Fruit fly (Drosophila melanogaster) whole organism, embryonic: ENCODE results near the gene Gr64b.

Source experiments
- Atf-2 ChIP-seq: fragments of 200-800 bp; sonication (Bioruptor generic); optimal IDR thresholded peaks from 2 replicates; lab custom pipeline; 2016; ENCODE audit warnings: missing biosample characterization, missing genetic modification characterization
- BEAF-32 ChIP-seq: fragments of 200-800 bp; sonication (Bioruptor generic); optimal IDR thresholded peaks from 3 replicates; lab custom pipeline; 2017; ENCODE audit warnings: missing biosample characterization, missing genetic modification characterization, mild to moderate bottlenecking, moderate library complexity, missing genetic modification reagents
- Bteb2 ChIP-seq: fragments of 200-800 bp; sonication (Bioruptor generic); optimal IDR thresholded peaks from 2 replicates; lab custom pipeline; 2016; ENCODE audit warnings: missing biosample characterization, missing genetic modification characterization
- CG10321 ChIP-seq: fragments of 200-800 bp; sonication (Bioruptor generic); IDR thresholded peaks from 2 replicates; pipeline ENCODE4 v1.3.6; 2022; ENCODE audit warnings: missing biosample characterization, missing genetic modification characterization
- CG10431 ChIP-seq: fragments of 200-800 bp; sonication (Bioruptor generic); optimal IDR thresholded peaks from 3 replicates; lab custom pipeline; 2018; ENCODE audit warnings: missing biosample characterization, mild to moderate bottlenecking, missing genetic modification characterization
- CG10979 ChIP-seq: fragments of 200-800 bp; sonication (Bioruptor generic); optimal IDR thresholded peaks from 2 replicates; lab custom pipeline; 2018; ENCODE audit warnings: missing biosample characterization, mild to moderate bottlenecking, missing genetic modification characterization, moderate library complexity
- CG11723 ChIP-seq: fragments of 200-800 bp; sonication (Bioruptor generic); optimal IDR thresholded peaks from 2 replicates; lab custom pipeline; 2017; ENCODE audit warnings: missing biosample characterization, mild to moderate bottlenecking, missing genetic modification characterization
- CG12104 ChIP-seq: fragments of 200-800 bp; sonication (Bioruptor generic); optimal IDR thresholded peaks from 3 replicates; lab custom pipeline; 2016; ENCODE audit warnings: missing biosample characterization, missing genetic modification characterization
- CG13624 ChIP-seq: fragments of 200-800 bp; sonication (Bioruptor generic); optimal IDR thresholded peaks from 2 replicates; lab custom pipeline; 2016; ENCODE audit warnings: missing biosample characterization, missing genetic modification characterization
- CG13894 ChIP-seq: fragments of 200-800 bp; sonication (Bioruptor generic); optimal IDR thresholded peaks from 3 replicates; lab custom pipeline; 2018; ENCODE audit warnings: missing biosample characterization, mild to moderate bottlenecking, missing genetic modification characterization, moderate library complexity
- CG14050 ChIP-seq: fragments of 200-800 bp; sonication (Bioruptor generic); IDR thresholded peaks from 3 replicates; pipeline ENCODE4 v1.3.6; 2022; ENCODE audit warnings: missing biosample characterization, missing genetic modification characterization
- CG14965 ChIP-seq: fragments of 200-800 bp; sonication (Bioruptor generic); optimal IDR thresholded peaks from 2 replicates; lab custom pipeline; 2016; ENCODE audit warnings: missing biosample characterization, missing genetic modification characterization, borderline replicate concordance
- CG16813 ChIP-seq: fragments of 200-800 bp; sonication (Bioruptor generic); IDR thresholded peaks from 3 replicates; pipeline ENCODE4 v1.3.6; 2022; ENCODE audit warnings: missing biosample characterization, missing genetic modification characterization; ENCODE audit not compliant: partially characterized antibody
- CG18011 ChIP-seq: fragments of 200-800 bp; sonication (Bioruptor generic); optimal IDR thresholded peaks from 2 replicates; lab custom pipeline; 2017; ENCODE audit warnings: missing biosample characterization, missing genetic modification characterization, mild to moderate bottlenecking, moderate library complexity, missing genotype
- CG2120 ChIP-seq: fragments of 200-800 bp; sonication (Bioruptor generic); optimal IDR thresholded peaks from 3 replicates; lab custom pipeline; 2016; ENCODE audit warnings: missing biosample characterization, missing genetic modification characterization
- CG2199 ChIP-seq: fragments of 200-800 bp; sonication (Bioruptor generic); IDR thresholded peaks from 3 replicates; pipeline ENCODE4 v1.3.6; 2022; ENCODE audit warnings: missing biosample characterization, missing genetic modification characterization
- CG2875 ChIP-seq: fragments of 200-800 bp; sonication (Bioruptor generic); optimal IDR thresholded peaks from 2 replicates; lab custom pipeline; 2017; ENCODE audit warnings: missing biosample characterization, mild to moderate bottlenecking, missing genetic modification characterization, missing genetic modification reagents
- CG31388 ChIP-seq: fragments of 200-800 bp; sonication (Bioruptor generic); optimal IDR thresholded peaks from 2 replicates; lab custom pipeline; 2016; ENCODE audit warnings: missing biosample characterization, missing genetic modification characterization
- CG32767 ChIP-seq: fragments of 200-800 bp; sonication (Bioruptor generic); IDR thresholded peaks from 2 replicates; pipeline ENCODE4 v1.3.6; 2022; ENCODE audit warnings: missing biosample characterization, missing genetic modification characterization
- CG6683 ChIP-seq: fragments of 200-800 bp; sonication (Bioruptor generic); optimal IDR thresholded peaks from 2 replicates; lab custom pipeline; 2017; ENCODE audit warnings: missing biosample characterization, mild to moderate bottlenecking, missing genetic modification characterization, missing genetic modification reagents
- CG7556 ChIP-seq: fragments of 200-800 bp; sonication (Bioruptor generic); optimal IDR thresholded peaks from 2 replicates; lab custom pipeline; 2017; ENCODE audit warnings: missing biosample characterization, mild to moderate bottlenecking, missing genetic modification characterization
- CHES-1-like ChIP-seq: fragments of 200-800 bp; sonication (Bioruptor generic); optimal IDR thresholded peaks from 2 replicates; lab custom pipeline; 2016; ENCODE audit warnings: missing biosample characterization, missing genetic modification characterization
- Chrac-16 ChIP-seq: fragments of 200-800 bp; sonication (Bioruptor generic); optimal IDR thresholded peaks from 3 replicates; lab custom pipeline; 2016; ENCODE audit warnings: missing biosample characterization, missing genetic modification characterization
- Dref ChIP-seq: fragments of 200-800 bp; sonication (Bioruptor generic); IDR thresholded peaks from 2 replicates; pipeline ENCODE4 v1.3.6; 2022; ENCODE audit warnings: missing biosample characterization, missing genetic modification characterization
- E2f2 ChIP-seq: fragments of 200-800 bp; sonication (Bioruptor generic); IDR thresholded peaks from 2 replicates; pipeline ENCODE4 v1.3.6; 2022; ENCODE audit warnings: missing biosample characterization, missing genetic modification characterization
- Fer3 ChIP-seq: fragments of 200-800 bp; sonication (Bioruptor generic); optimal IDR thresholded peaks from 2 replicates; lab custom pipeline; 2018; ENCODE audit warnings: missing biosample characterization, mild to moderate bottlenecking, missing genetic modification characterization, moderate library complexity
- HLH54F ChIP-seq: fragments of 200-800 bp; sonication (Bioruptor generic); optimal IDR thresholded peaks from 3 replicates; lab custom pipeline; 2016; ENCODE audit warnings: missing biosample characterization, missing genetic modification characterization
- Hand ChIP-seq: fragments of 200-800 bp; sonication (Bioruptor generic); optimal IDR thresholded peaks from 2 replicates; lab custom pipeline; 2017; ENCODE audit warnings: mild to moderate bottlenecking, missing biosample characterization, missing genetic modification reagents, missing genetic modification characterization
- NC2α ChIP-seq: fragments of 200-800 bp; sonication (Bioruptor generic); optimal IDR thresholded peaks from 2 replicates; lab custom pipeline; 2016; ENCODE audit warnings: missing biosample characterization, missing genetic modification characterization
- PHDP ChIP-seq: fragments of 200-800 bp; sonication (Bioruptor generic); optimal IDR thresholded peaks from 3 replicates; lab custom pipeline; 2018; ENCODE audit warnings: missing biosample characterization, mild to moderate bottlenecking, missing genetic modification characterization, moderate library complexity
- Side ChIP-seq: fragments of 200-800 bp; sonication (Bioruptor generic); optimal IDR thresholded peaks from 2 replicates; lab custom pipeline; 2016; ENCODE audit warnings: missing biosample characterization, missing genetic modification characterization
- ab ChIP-seq: fragments of 200-800 bp; sonication (Bioruptor generic); optimal IDR thresholded peaks from 2 replicates; lab custom pipeline; 2016; ENCODE audit warnings: missing biosample characterization, missing genetic modification characterization
- bbx ChIP-seq: fragments of 200-800 bp; sonication (Bioruptor generic); IDR thresholded peaks from 2 replicates; pipeline ENCODE4 v1.3.6; 2022; ENCODE audit warnings: missing biosample characterization, missing genetic modification characterization; ENCODE audit not compliant: partially characterized antibody
- bigmax ChIP-seq: fragments of 200-800 bp; sonication (Bioruptor generic); optimal IDR thresholded peaks from 2 replicates; lab custom pipeline; 2018; ENCODE audit warnings: missing biosample characterization, mild to moderate bottlenecking, missing genetic modification characterization
- br ChIP-seq: fragments of >200 bp; optimal IDR thresholded peaks from 2 replicates; lab custom pipeline; 2017
- chm ChIP-seq: fragments of 200-800 bp; sonication (Bioruptor generic); IDR thresholded peaks from 2 replicates; pipeline ENCODE4 v1.3.6; 2022; ENCODE audit warnings: missing biosample characterization, missing genetic modification characterization
- dati ChIP-seq: fragments of 200-800 bp; sonication (Bioruptor generic); IDR thresholded peaks from 2 replicates; pipeline ENCODE4 v1.3.6; 2022; ENCODE audit warnings: missing biosample characterization, missing genetic modification characterization
- dm ChIP-seq: fragments of 200-800 bp; sonication (Bioruptor generic); optimal IDR thresholded peaks from 3 replicates; lab custom pipeline; 2016; ENCODE audit warnings: missing biosample characterization, missing genetic modification characterization
- gce ChIP-seq: fragments of 200-800 bp; sonication (Bioruptor generic); IDR thresholded peaks from 3 replicates; pipeline ENCODE4 v1.3.6; 2022; ENCODE audit warnings: missing biosample characterization, missing genetic modification characterization
- grn ChIP-seq: fragments of 200-800 bp; sonication (Bioruptor generic); optimal IDR thresholded peaks from 3 replicates; lab custom pipeline; 2017; ENCODE audit warnings: missing biosample characterization, missing genetic modification characterization
- her ChIP-seq: fragments of 200-800 bp; sonication (Bioruptor generic); optimal IDR thresholded peaks from 2 replicates; lab custom pipeline; 2016; ENCODE audit warnings: missing biosample characterization, missing genetic modification characterization
- hth ChIP-seq: fragments of >200 bp; optimal IDR thresholded peaks from 2 replicates; lab custom pipeline; 2017; ENCODE audit warnings: inconsistent platforms
- lilli ChIP-seq: fragments of 200-800 bp; sonication (Bioruptor generic); optimal IDR thresholded peaks from 3 replicates; lab custom pipeline; 2016; ENCODE audit warnings: missing biosample characterization, missing genetic modification characterization
- luna ChIP-seq: fragments of 200-800 bp; sonication (Bioruptor generic); optimal IDR thresholded peaks from 2 replicates; lab custom pipeline; 2016; ENCODE audit warnings: missing biosample characterization, missing genetic modification characterization
- maf-S ChIP-seq: fragments of 200-800 bp; sonication (Bioruptor generic); optimal IDR thresholded peaks from 2 replicates; lab custom pipeline; 2016; ENCODE audit warnings: missing biosample characterization, missing genetic modification characterization
- p53 ChIP-seq: fragments of 200-800 bp; sonication (Bioruptor generic); optimal IDR thresholded peaks from 2 replicates; lab custom pipeline; 2016; ENCODE audit warnings: missing biosample characterization, missing genetic modification characterization
- pfk ChIP-seq: fragments of 200-800 bp; sonication (Bioruptor generic); optimal IDR thresholded peaks from 2 replicates; lab custom pipeline; 2018; ENCODE audit warnings: missing biosample characterization, mild to moderate bottlenecking, missing genetic modification characterization, moderate library complexity
- prd ChIP-seq, 3 experiments: fragments of >200 bp in 2 of 3; fragments of 200-800 bp in 1 of 3; sonication (Bioruptor generic) in 1 of 3; optimal IDR thresholded peaks in 2 of 3; IDR thresholded peaks in 1 of 3; 2 replicates in 2 of 3; 3 replicates in 1 of 3; pipeline versions ENCODE4 v1.3.6 to Lab custom; 2017 to 2022; ENCODE audit warnings: missing biosample characterization in 1 of 3, missing genetic modification characterization in 1 of 3
- salm ChIP-seq: fragments of 200-800 bp; sonication (Bioruptor generic); optimal IDR thresholded peaks from 2 replicates; lab custom pipeline; 2018; ENCODE audit warnings: missing biosample characterization, mild to moderate bottlenecking, missing genetic modification characterization
- sr ChIP-seq: fragments of 200-800 bp; sonication (Bioruptor generic); IDR thresholded peaks from 3 replicates; pipeline ENCODE4 v1.3.6; 2022; ENCODE audit warnings: missing biosample characterization, missing genetic modification characterization
- wdn ChIP-seq: fragments of 200-800 bp; sonication (Bioruptor generic); IDR thresholded peaks from 2 replicates; pipeline ENCODE4 v1.3.6; 2022; ENCODE audit warnings: missing biosample characterization, missing genetic modification characterization

Gr64b gene

dm6 chr3L:3983466-3983946 lies 44.9 kb upstream of the Gr64b start, which contains the start of gene scrt (continued):
- no peak for TF ChIP-seq her (GFP tag; lab: Kevin White, UChicago)
- no peak for TF ChIP-seq CG18011 (GFP tag; lab: Kevin White, UChicago)
- TF ChIP-seq CG7556 (GFP tag; lab: Kevin White, UChicago), result peak; percentile 61
- TF ChIP-seq ab (GFP tag; lab: Kevin White, UChicago), result no peak
- TF ChIP-seq pfk, result peak; percentile 96
- TF ChIP-seq dm, result no peak
- TF ChIP-seq CG32767 (GFP tag; lab: Robert Waterston, UW), result peak; percentile 41; the same call in 1 of the 2 replicates
- TF ChIP-seq p53 (GFP tag; lab: Kevin White, UChicago), result no peak
- TF ChIP-seq Chrac-16, result no peak
- TF ChIP-seq maf-S (GFP tag; lab: Kevin White, UChicago), result no peak
- TF ChIP-seq dati (GFP tag; lab: Robert Waterston, UW), result no peak
- TF ChIP-seq Fer3 (tag; lab: Kevin White, UChicago), result no peak
- no peak for TF ChIP-seq CG2875 (GFP tag; lab: Kevin White, UChicago)
- TF ChIP-seq HLH54F, result peak; percentile 41
- peak; percentile 28 for TF ChIP-seq CG6683 (GFP tag; lab: Kevin White, UChicago)
- TF ChIP-seq Side (GFP tag; lab: Kevin White, UChicago), result peak; percentile 21
- TF ChIP-seq grn (GFP tag; lab: Kevin White, UChicago), result no peak
- no peak for TF ChIP-seq chm (GFP tag; lab: Robert Waterston, UW)
- TF ChIP-seq CG14050 (GFP tag; lab: Robert Waterston, UW), result peak; percentile 18; the same call in 1 of the 3 replicates
- TF ChIP-seq Hand (GFP tag; lab: Kevin White, UChicago), result peak; percentile 29
- TF ChIP-seq CG11723 (GFP tag; lab: Kevin White, UChicago), result peak; percentile 21
- no peak for TF ChIP-seq CG13624 (GFP tag; lab: Kevin White, UChicago)
- TF ChIP-seq bigmax (GFP tag; lab: Kevin White, UChicago), result no peak
- no peak for TF ChIP-seq sr (GFP tag; lab: Robert Waterston, UW)
- TF ChIP-seq Bteb2, result no peak
- TF ChIP-seq NC2α (GFP tag; lab: Kevin White, UChicago), result no peak
- TF ChIP-seq CG12104 (GFP tag; lab: Kevin White, UChicago), result no peak
- no peak for TF ChIP-seq prd (optimal IDR thresholded peaks at IDR 0.05; lab: Kevin White, UChicago)
- TF ChIP-seq prd (GFP tag; IDR thresholded peaks at IDR 0.05; lab: Robert Waterston, UW), result peak; percentile 69; the same call in 2 of the 3 replicates
- TF ChIP-seq CG14965 (GFP tag; lab: Kevin White, UChicago), result no peak
- TF ChIP-seq CHES-1-like (GFP tag; lab: Kevin White, UChicago), result peak; percentile 28
- TF ChIP-seq BEAF-32 (GFP tag; lab: Kevin White, UChicago), result no peak
- peak; percentile 53 for TF ChIP-seq CG2120 (GFP tag; lab: Kevin White, UChicago)
- peak; percentile 73 for TF ChIP-seq PHDP
- TF ChIP-seq CG2199 (GFP tag; lab: Robert Waterston, UW), result no peak
- no peak for TF ChIP-seq CG10431
- TF ChIP-seq salm (tag; lab: Kevin White, UChicago), result no peak
- TF ChIP-seq Dref, result no peak
- no peak; the same call in 1 of the 2 replicates for TF ChIP-seq bbx (GFP tag; lab: Robert Waterston, UW)
- no peak for TF ChIP-seq CG10321 (GFP tag; lab: Robert Waterston, UW)
- TF ChIP-seq lilli (GFP tag; lab: Kevin White, UChicago), result peak; percentile 34
- peak; percentile 91 for TF ChIP-seq CG10979
- TF ChIP-seq luna (GFP tag; lab: Kevin White, UChicago), result no peak
- no peak for TF ChIP-seq hth (lab: Kevin White, UChicago)
- TF ChIP-seq Atf-2, result no peak
- TF ChIP-seq br (lab: Kevin White, UChicago), result no peak
- no peak for TF ChIP-seq wdn (GFP tag; lab: Robert Waterston, UW)
- no peak for TF ChIP-seq CG31388 (GFP tag; lab: Kevin White, UChicago)
- TF ChIP-seq gce, result 0 out of 3 replicates have a peak, but pooled peaks have one; percentile 21
- no peak for TF ChIP-seq CG13894 (tag; lab: Kevin White, UChicago)
- TF ChIP-seq CG16813 (GFP tag; lab: Robert Waterston, UW), result peak; percentile 68
- TF ChIP-seq E2f2 (GFP tag; lab: Robert Waterston, UW), result peak; percentile 15; the same call in 1 of the 2 replicates
